Worm (Caenorhabditis elegans) whole organism, L4 larva: ENCODE measurements around the gene R10H1.1.

Source experiments
- dpl-1 ChIP-seq: fragments of 150-350 bp; optimal IDR thresholded peaks from 2 replicates; lab custom pipeline; 2014; ENCODE audit warnings: missing biosample characterization, missing genetic modification reagents, missing genetic modification characterization
- mep-1 ChIP-seq: fragments of 150-350 bp; sonication (generic microtip); optimal IDR thresholded peaks from 3 replicates; lab custom pipeline; 2014; ENCODE audit warnings: missing biosample characterization, missing genetic modification characterization
- nhr-28 ChIP-seq: fragments of 150-350 bp; optimal IDR thresholded peaks from 2 replicates; lab custom pipeline; 2014; ENCODE audit warnings: missing biosample characterization, missing genetic modification characterization
- skn-1 ChIP-seq: fragments of 150-350 bp; optimal IDR thresholded peaks from 2 replicates; lab custom pipeline; 2014; ENCODE audit warnings: missing biosample characterization, missing genetic modification characterization
- snpc-1.2 ChIP-seq: fragments of 200-800 bp; sonication (Bioruptor generic); IDR thresholded peaks from 2 replicates; pipeline ENCODE4 v1.3.6; 2022; ENCODE audit warnings: missing genetic modification reagents, missing genetic modification characterization, missing compliant biosample characterization

DNA sequence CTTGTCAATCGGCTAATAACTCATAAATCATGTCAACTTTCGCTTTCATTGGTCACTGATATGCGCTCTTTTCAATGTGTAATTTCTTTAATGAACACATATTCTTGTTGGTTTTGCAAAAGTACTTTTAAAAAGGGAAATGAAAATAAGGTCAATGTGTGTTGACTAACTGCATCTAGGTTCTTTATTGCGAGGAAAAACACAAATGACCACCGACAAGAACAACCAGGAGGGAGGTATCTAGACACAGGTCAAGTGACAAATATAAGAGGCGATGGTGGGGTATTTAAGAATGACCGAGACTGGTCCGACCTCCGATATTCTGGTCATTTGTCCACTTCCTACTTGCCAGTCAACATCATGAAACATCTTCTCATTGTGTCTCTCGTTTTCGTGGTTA, 1.8 kb downstream of the R10H1.1 start, which contains the start of gene spi-1:
- TF ChIP-seq nhr-28, result no peak
- TF ChIP-seq skn-1 (tag; lab: Kevin White, UChicago), result no peak
- TF ChIP-seq snpc-1.2 (GFP tag; lab: Robert Waterston, UW), result no peak
- TF ChIP-seq mep-1, result no peak
- TF ChIP-seq dpl-1 (GFP tag; lab: Kevin White, UChicago), result no peak
